Worm (Caenorhabditis elegans) whole organism, L4/young adult: Measurements from ENCODE around the gene C44B12.9.

ENCODE experiments used
- W03F9.2 ChIP-seq: fragments of 150-350 bp; optimal IDR thresholded peaks from 2 replicates; lab custom pipeline; 2014; ENCODE audit warnings: missing biosample characterization, missing genetic modification characterization
- him-1 ChIP-seq: sonication (generic microtip); optimal IDR thresholded peaks from 2 replicates; lab custom pipeline; 2016; ENCODE audit warnings: missing genotype, missing genetic modification reagents, missing genetic modification characterization, missing compliant biosample characterization

DNA sequence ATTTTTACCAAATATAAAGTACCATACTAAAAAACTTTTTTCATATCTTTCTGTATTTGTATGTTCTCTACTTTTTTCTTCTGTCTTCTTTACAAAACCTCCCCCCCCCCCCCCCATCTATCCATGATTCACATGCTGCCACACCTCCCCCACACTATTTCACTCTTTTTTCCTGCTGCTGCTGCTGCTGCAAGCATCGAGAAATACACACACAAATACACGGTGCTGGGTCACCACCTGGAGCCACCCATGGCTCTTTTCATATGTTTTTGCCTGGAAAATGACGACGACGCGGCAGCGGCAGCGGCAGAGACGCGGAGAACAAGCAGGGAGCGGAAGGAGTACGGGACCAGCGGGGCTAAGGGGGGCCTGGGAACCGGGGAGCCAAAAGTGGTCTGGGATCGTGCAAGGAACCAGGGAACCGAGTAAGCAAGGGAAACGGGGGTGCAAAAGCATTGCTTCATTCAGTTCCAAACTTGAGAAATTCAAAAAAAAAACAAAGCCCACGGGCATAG, 35.6 kb downstream of the C44B12.9 start:
- no peak for TF ChIP-seq him-1
- TF ChIP-seq W03F9.2 (tag; lab: Kevin White, UChicago) = no peak
